Worm (Caenorhabditis elegans) whole organism, L1 larva: ENCODE data around the gene T05H4.11.

ENCODE experiments used
- C04F5.9 ChIP-seq: sonication (generic microtip); optimal IDR thresholded peaks from 2 replicates; lab custom pipeline; 2016; ENCODE audit warnings: missing genetic modification characterization, missing compliant biosample characterization
- C16A3.4 ChIP-seq: fragments of 150-350 bp; optimal IDR thresholded peaks from 2 replicates; lab custom pipeline; 2014; ENCODE audit warnings: missing biosample characterization, missing genetic modification characterization
- aha-1 ChIP-seq: fragments of 150-350 bp; optimal IDR thresholded peaks from 2 replicates; lab custom pipeline; 2014; ENCODE audit warnings: missing biosample characterization, missing genetic modification characterization
- ama-1 ChIP-seq: fragments of 150-350 bp; optimal IDR thresholded peaks from 2 replicates; lab custom pipeline; 2014
- ceh-63 ChIP-seq: fragments of 200-800 bp; sonication (Bioruptor generic); optimal IDR thresholded peaks from 2 replicates; lab custom pipeline; 2018; ENCODE audit warnings: mild to moderate bottlenecking, missing genetic modification characterization, missing compliant biosample characterization
- ceh-8 ChIP-seq: fragments of 200-800 bp; sonication (Bioruptor generic); optimal IDR thresholded peaks from 2 replicates; lab custom pipeline; 2018; ENCODE audit warnings: mild to moderate bottlenecking, missing genetic modification characterization, moderate library complexity, missing compliant biosample characterization
- ces-1 ChIP-seq: fragments of 150-350 bp; optimal IDR thresholded peaks from 2 replicates; lab custom pipeline; 2014; ENCODE audit warnings: missing biosample characterization, missing genetic modification reagents, missing genetic modification characterization
- dpl-1 ChIP-seq, 3 experiments: fragments of 150-350 bp in 2 of 3; sonication (generic microtip) in 1 of 3; optimal IDR thresholded peaks; 2 replicates each; lab custom pipeline; 2014 to 2017; ENCODE audit warnings: missing biosample characterization in 3 of 3, missing genetic modification characterization in 3 of 3, missing genetic modification reagents in 3 of 3
- efl-1 ChIP-seq, 4 experiments: fragments of 150-350 bp; optimal IDR thresholded peaks in 3 of 4; peaks in 1 of 4; 1 replicate in 1 of 4; 2 replicates in 3 of 4; lab custom pipeline; 2014; ENCODE audit warnings: missing biosample characterization in 2 of 4, missing genetic modification characterization in 2 of 4, missing genetic modification reagents in 2 of 4
- efl-3 ChIP-seq: fragments of 200-800 bp; sonication (Bioruptor generic); optimal IDR thresholded peaks from 2 replicates; lab custom pipeline; 2018; ENCODE audit warnings: mild to moderate bottlenecking, missing genetic modification characterization, missing compliant biosample characterization
- egl-13 ChIP-seq: sonication (generic microtip); optimal IDR thresholded peaks from 2 replicates; lab custom pipeline; 2016; ENCODE audit warnings: missing genotype, missing genetic modification reagents, missing genetic modification characterization, missing compliant biosample characterization
- ets-5 ChIP-seq: fragments of 200-800 bp; sonication (Bioruptor generic); IDR thresholded peaks from 2 replicates; pipeline ENCODE4 v1.3.6; 2022; ENCODE audit warnings: missing genetic modification characterization, missing compliant biosample characterization
- fkh-4 ChIP-seq: sonication (generic microtip); optimal IDR thresholded peaks from 2 replicates; lab custom pipeline; 2016; ENCODE audit warnings: missing compliant biosample characterization, missing genetic modification characterization, borderline replicate concordance
- grh-1 ChIP-seq: fragments of 200-800 bp; sonication (Bioruptor generic); IDR thresholded peaks from 2 replicates; pipeline ENCODE4 v1.3.6; 2022; ENCODE audit warnings: missing genetic modification reagents, missing genetic modification characterization, missing compliant biosample characterization
- hlh-4 ChIP-seq: sonication (generic microtip); optimal IDR thresholded peaks from 2 replicates; lab custom pipeline; 2016; ENCODE audit warnings: mild to moderate bottlenecking, missing genetic modification characterization, missing compliant biosample characterization
- isw-1 ChIP-seq: fragments of 200-800 bp; sonication (Bioruptor generic); IDR thresholded peaks from 2 replicates; pipeline ENCODE4 v1.3.6; 2022; ENCODE audit warnings: missing genetic modification characterization, missing compliant biosample characterization
- jun-1 ChIP-seq: fragments of 150-350 bp; optimal IDR thresholded peaks from 2 replicates; lab custom pipeline; 2014; ENCODE audit warnings: missing biosample characterization, missing genetic modification reagents, missing genetic modification characterization
- lin-13 ChIP-seq: fragments of 150-350 bp; optimal IDR thresholded peaks from 2 replicates; lab custom pipeline; 2014; ENCODE audit warnings: missing biosample characterization, missing genetic modification reagents, missing genetic modification characterization
- lin-14 ChIP-seq: fragments of 200-800 bp; sonication (Bioruptor generic); optimal IDR thresholded peaks from 2 replicates; lab custom pipeline; 2018; ENCODE audit warnings: mild to moderate bottlenecking, missing genetic modification characterization, moderate library complexity, missing compliant biosample characterization
- lin-15B ChIP-seq: fragments of 150-350 bp; sonication (generic microtip); optimal IDR thresholded peaks from 3 replicates; lab custom pipeline; 2014; ENCODE audit warnings: missing biosample characterization, missing genetic modification characterization
- lin-35 ChIP-seq, 2 experiments: fragments of 150-350 bp; optimal IDR thresholded peaks; 2 replicates each; lab custom pipeline; 2014; ENCODE audit warnings: missing biosample characterization in 2 of 2, missing genetic modification characterization in 2 of 2, missing genetic modification reagents in 2 of 2
- lin-39 ChIP-seq: fragments of 150-350 bp; optimal IDR thresholded peaks from 2 replicates; lab custom pipeline; 2014; ENCODE audit warnings: missing biosample characterization, missing genetic modification reagents, missing genetic modification characterization
- lsy-2 ChIP-seq, 2 experiments: fragments of 150-350 bp; optimal IDR thresholded peaks; 2 replicates each; lab custom pipeline; 2014; ENCODE audit warnings: missing biosample characterization in 2 of 2, missing genetic modification characterization in 2 of 2
- mab-9 ChIP-seq: fragments of 200-800 bp; sonication (Bioruptor generic); IDR thresholded peaks from 2 replicates; pipeline ENCODE4 v1.3.6; 2022; ENCODE audit warnings: missing genetic modification reagents, missing genetic modification characterization, missing compliant biosample characterization
- mep-1 ChIP-seq: fragments of 150-350 bp; optimal IDR thresholded peaks from 2 replicates; lab custom pipeline; 2014; ENCODE audit warnings: missing biosample characterization, missing genetic modification characterization
- nhr-20 ChIP-seq: sonication (generic microtip); optimal IDR thresholded peaks from 2 replicates; lab custom pipeline; 2016; ENCODE audit warnings: mild to moderate bottlenecking, missing genetic modification characterization, missing compliant biosample characterization
- nhr-28 ChIP-seq: fragments of 150-350 bp; optimal IDR thresholded peaks from 2 replicates; lab custom pipeline; 2014; ENCODE audit warnings: missing biosample characterization, missing genetic modification characterization
- nhr-47 ChIP-seq: sonication (generic microtip); optimal IDR thresholded peaks from 2 replicates; lab custom pipeline; 2016; ENCODE audit warnings: mild to moderate bottlenecking, missing genetic modification characterization, moderate library complexity, missing compliant biosample characterization
- nhr-71 ChIP-seq: sonication (generic microtip); optimal IDR thresholded peaks from 2 replicates; lab custom pipeline; 2016; ENCODE audit warnings: mild to moderate bottlenecking, missing genetic modification characterization, moderate library complexity, missing compliant biosample characterization
- nhr-76 ChIP-seq: sonication (generic microtip); optimal IDR thresholded peaks from 2 replicates; lab custom pipeline; 2017; ENCODE audit warnings: missing biosample characterization, missing genetic modification characterization
- nhr-84 ChIP-seq: sonication (generic microtip); optimal IDR thresholded peaks from 2 replicates; lab custom pipeline; 2017; ENCODE audit warnings: missing biosample characterization, missing genetic modification characterization
- nhr-85 ChIP-seq: sonication (generic microtip); peaks from one replicate; lab custom pipeline; 2016; ENCODE audit warnings: missing genetic modification characterization, inconsistent platforms, missing compliant biosample characterization
- pag-3 ChIP-seq: sonication (generic microtip); optimal IDR thresholded peaks from 2 replicates; lab custom pipeline; 2017; ENCODE audit warnings: missing genetic modification characterization, mild to moderate bottlenecking, missing compliant biosample characterization, antibody characterized with exemption, borderline replicate concordance; ENCODE audit not compliant: insufficient read depth
- pax-3 ChIP-seq: fragments of 200-800 bp; sonication (Bioruptor generic); optimal IDR thresholded peaks from 2 replicates; lab custom pipeline; 2018; ENCODE audit warnings: mild to moderate bottlenecking, missing genetic modification characterization, moderate library complexity, missing compliant biosample characterization
- rnt-1 ChIP-seq: sonication (generic microtip); optimal IDR thresholded peaks from 2 replicates; lab custom pipeline; 2016; ENCODE audit warnings: mild to moderate bottlenecking, missing genetic modification characterization, moderate library complexity, missing compliant biosample characterization
- skn-1 ChIP-seq: fragments of 150-350 bp; optimal IDR thresholded peaks from 2 replicates; lab custom pipeline; 2014; ENCODE audit warnings: missing biosample characterization, missing genetic modification characterization
- snpc-4 ChIP-seq: fragments of 150-350 bp; optimal IDR thresholded peaks from 2 replicates; lab custom pipeline; 2014; ENCODE audit warnings: missing biosample characterization, missing genetic modification characterization
- snu-23 ChIP-seq: sonication (generic microtip); optimal IDR thresholded peaks from 2 replicates; lab custom pipeline; 2016; ENCODE audit warnings: missing genetic modification characterization, missing compliant biosample characterization
- swsn-7 ChIP-seq: sonication (generic microtip); optimal IDR thresholded peaks from 2 replicates; lab custom pipeline; 2016; ENCODE audit warnings: missing genetic modification characterization, missing compliant biosample characterization
- tlp-1 ChIP-seq: fragments of 150-350 bp; optimal IDR thresholded peaks from 2 replicates; lab custom pipeline; 2014; ENCODE audit warnings: missing biosample characterization, missing genetic modification characterization
- unc-30 ChIP-seq: sonication (generic microtip); optimal IDR thresholded peaks from 2 replicates; lab custom pipeline; 2017; ENCODE audit warnings: missing biosample characterization, missing genetic modification characterization
- unc-98 ChIP-seq: fragments of 200-800 bp; sonication (Bioruptor generic); IDR thresholded peaks from 2 replicates; pipeline ENCODE4 v1.3.6; 2022; ENCODE audit warnings: missing genetic modification characterization, missing compliant biosample characterization
- vab-15 ChIP-seq: sonication (generic microtip); optimal IDR thresholded peaks from 2 replicates; lab custom pipeline; 2017; ENCODE audit warnings: missing genotype, mild to moderate bottlenecking, missing genetic modification characterization, missing compliant biosample characterization
- zip-4 ChIP-seq: fragments of 200-800 bp; sonication (Bioruptor generic); optimal IDR thresholded peaks from 2 replicates; lab custom pipeline; 2018; ENCODE audit warnings: mild to moderate bottlenecking, missing genetic modification characterization, moderate library complexity, missing compliant biosample characterization

The T05H4.11 gene

DNA sequence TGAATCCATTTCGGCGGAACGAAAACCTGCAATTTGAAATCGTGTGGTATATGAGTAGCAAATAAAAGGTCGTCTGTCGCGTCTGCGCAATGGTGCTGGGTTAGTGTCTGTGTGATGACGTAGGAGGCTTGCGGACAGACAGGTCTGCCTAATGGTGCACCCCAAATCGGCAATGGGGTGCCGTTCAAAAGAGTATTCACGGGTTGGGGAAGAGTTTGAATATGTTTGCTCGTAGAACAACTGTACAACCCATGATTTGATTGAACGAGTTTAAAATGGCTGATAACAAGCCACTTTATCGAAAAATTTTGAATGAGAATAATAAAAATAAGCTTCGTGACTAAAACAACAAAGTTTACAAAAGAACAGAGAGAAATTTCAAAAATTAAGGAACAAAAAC is at the start of gene T05H4.11:
Gene T05H4.11, minus strand, starts transcription at position 335 of the 400 bp plus-strand sequence.
- TF ChIP-seq nhr-85 (tag; lab: Kevin White, UChicago) (peak; percentile 31), lin-14 (GFP tag; lab: Kevin White, UChicago) (no peak), dpl-1 (GFP tag; optimal IDR thresholded peaks at IDR 0.05; lab: Kevin White, UChicago) (no peak), nhr-76 (tag; lab: Kevin White, UChicago) (no peak), unc-98 (GFP tag; lab: Robert Waterston, UW) (no peak), C16A3.4 (tag; lab: Kevin White, UChicago) (no peak), lin-15B (tag; lab: Kevin White, UChicago) (no peak), skn-1 (tag; lab: Kevin White, UChicago) (no peak), ces-1 (GFP tag; lab: Kevin White, UChicago) (no peak), hlh-4 (tag; lab: Kevin White, UChicago) (no peak), tlp-1 (tag; lab: Kevin White, UChicago) (no peak), fkh-4 (tag; lab: Kevin White, UChicago) (no peak), mab-9 (GFP tag; lab: Robert Waterston, UW) (no peak), rnt-1 (tag; lab: Kevin White, UChicago) (no peak), unc-30 (no peak), grh-1 (no peak), jun-1 (tag; lab: Kevin White, UChicago) (no peak), nhr-28 (no peak), efl-3 (GFP tag; lab: Kevin White, UChicago) (no peak), lin-35 (GFP tag; optimal IDR thresholded peaks at IDR 0.05; lab: Kevin White, UChicago) (no peak), ama-1 (lab: Kevin White, UChicago) (peak; percentile 14), ceh-8 (GFP tag; lab: Kevin White, UChicago) (no peak), ceh-63 (GFP tag; lab: Kevin White, UChicago) (no peak), efl-1 (optimal IDR thresholded peaks at IDR 0.05; lab: Kevin White, UChicago) (peak in 1 of 2 experiments; percentile 18), efl-1 (GFP tag; optimal IDR thresholded peaks at IDR 0.05 in 1 of 2; lab: Kevin White, UChicago) (no peak), lin-13 (GFP tag; lab: Kevin White, UChicago) (no peak), nhr-71 (peak; percentile 37), pax-3 (tag; lab: Kevin White, UChicago) (no peak), vab-15 (no peak), snu-23 (GFP tag; lab: Kevin White, UChicago) (no peak), ets-5 (GFP tag; lab: Robert Waterston, UW) (no peak), isw-1 (no peak), C04F5.9 (tag; lab: Kevin White, UChicago) (no peak)

DNA sequence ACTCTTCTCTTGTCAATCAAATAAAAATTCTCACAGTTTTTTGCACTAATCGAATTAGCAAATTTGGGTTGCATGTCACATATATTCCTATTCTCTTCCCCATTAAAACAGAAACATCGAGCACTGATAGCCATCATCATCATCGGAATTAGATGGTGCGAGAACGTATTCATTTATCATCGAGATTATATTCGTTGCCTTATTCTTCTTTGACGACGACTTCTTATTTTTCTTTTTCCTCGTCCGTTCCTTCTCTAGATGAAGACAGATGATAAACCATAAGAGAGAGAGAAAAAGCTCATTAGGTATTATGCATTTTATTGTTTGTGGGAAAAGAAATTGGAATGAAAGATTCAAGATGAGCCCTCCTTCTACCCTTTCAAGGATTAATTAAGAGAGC is 45.1 kb upstream of the T05H4.11 start:
- TF ChIP-seq nhr-47 (tag; lab: Kevin White, UChicago) (no peak), zip-4 (GFP tag; lab: Kevin White, UChicago) (no peak), swsn-7 (tag; lab: Kevin White, UChicago) (no peak), aha-1 (tag; lab: Kevin White, UChicago) (no peak), snpc-4 (tag; lab: Kevin White, UChicago) (no peak), fkh-4 (tag; lab: Kevin White, UChicago) (no peak), ama-1 (lab: Kevin White, UChicago) (no peak), mep-1 (tag; lab: Kevin White, UChicago) (no peak), nhr-84 (tag; lab: Kevin White, UChicago) (no peak), tlp-1 (tag; lab: Kevin White, UChicago) (no peak)

DNA sequence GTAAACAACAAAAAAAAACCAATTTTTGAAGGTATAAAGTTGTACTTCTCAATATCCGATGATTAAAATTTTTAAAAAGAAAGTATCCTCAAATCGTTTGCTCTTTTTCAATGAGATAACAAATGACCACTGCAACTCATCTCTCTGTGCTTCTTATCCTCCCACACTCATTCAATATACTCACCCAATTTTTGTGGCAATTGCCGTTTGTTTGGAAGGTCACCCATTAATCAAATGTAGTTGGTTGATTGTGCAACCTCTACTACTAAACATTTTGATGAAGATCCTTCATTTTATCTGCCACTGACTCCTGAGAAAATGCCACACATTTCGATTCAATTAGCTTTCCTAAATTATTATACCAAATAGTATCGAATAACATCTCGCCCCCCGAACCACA is 41.6 kb upstream of the T05H4.11 start:
- TF ChIP-seq unc-30 (no peak), nhr-20 (tag; lab: Kevin White, UChicago) (no peak), rnt-1 (tag; lab: Kevin White, UChicago) (peak; percentile 76), pag-3 (tag; lab: Kevin White, UChicago) (peak; percentile 96), lin-39 (tag; lab: Kevin White, UChicago) (peak; percentile 26), nhr-71 (peak; percentile 22), tlp-1 (tag; lab: Kevin White, UChicago) (no peak), egl-13 (tag; lab: Kevin White, UChicago) (no peak), lsy-2 (tag; optimal IDR thresholded peaks at IDR 0.05; lab: Kevin White, UChicago) (peak in 1 of 2 experiments; percentile 12), lin-14 (GFP tag; lab: Kevin White, UChicago) (peak; percentile 69)
- TF ChIP-seq, all 84 proteins: peak for 6
